Fruit fly (Drosophila melanogaster) whole organism, pupa: Measurements from ENCODE around the gene Bap111.

ENCODE experiments used
- CG12605 ChIP-seq: fragments of 200-800 bp; sonication (Bioruptor generic); IDR thresholded peaks from 2 replicates; pipeline ENCODE4 v1.3.6; 2022; ENCODE audit warnings: missing biosample characterization, missing genetic modification characterization
- CG14655 ChIP-seq: fragments of 200-800 bp; sonication (Bioruptor generic); optimal IDR thresholded peaks from 3 replicates; lab custom pipeline; 2017; ENCODE audit warnings: mild to moderate bottlenecking, missing biosample characterization, missing genetic modification reagents, missing genetic modification characterization
- CG17806 ChIP-seq: fragments of 200-800 bp; sonication (Bioruptor generic); optimal IDR thresholded peaks from 2 replicates; lab custom pipeline; 2018; ENCODE audit warnings: missing biosample characterization, mild to moderate bottlenecking, missing genetic modification characterization, moderate library complexity
- CG34367 ChIP-seq: fragments of 200-800 bp; sonication (Bioruptor generic); optimal IDR thresholded peaks from 2 replicates; lab custom pipeline; 2018; ENCODE audit warnings: missing biosample characterization, mild to moderate bottlenecking, missing genetic modification characterization
- CG9948 ChIP-seq: fragments of 200-800 bp; sonication (Bioruptor generic); optimal IDR thresholded peaks from 2 replicates; lab custom pipeline; 2018; ENCODE audit warnings: missing biosample characterization, mild to moderate bottlenecking, missing genetic modification characterization, moderate library complexity
- D1 ChIP-seq: fragments of 200-800 bp; sonication (Bioruptor generic); optimal IDR thresholded peaks from 2 replicates; lab custom pipeline; 2018; ENCODE audit warnings: missing biosample characterization, mild to moderate bottlenecking, missing genetic modification characterization, moderate library complexity
- Ets98B ChIP-seq: fragments of 200-800 bp; sonication (Bioruptor generic); IDR thresholded peaks from 2 replicates; pipeline ENCODE4 v1.3.6; 2022; ENCODE audit warnings: missing biosample characterization, missing genetic modification characterization
- Pif1A ChIP-seq: fragments of 200-800 bp; sonication (Bioruptor generic); optimal IDR thresholded peaks from 3 replicates; lab custom pipeline; 2016; ENCODE audit warnings: missing biosample characterization, missing genetic modification characterization
- Pif1B ChIP-seq: fragments of 200-800 bp; sonication (Bioruptor generic); optimal IDR thresholded peaks from 3 replicates; lab custom pipeline; 2016; ENCODE audit warnings: missing biosample characterization, missing genetic modification characterization
- Snoo ChIP-seq: fragments of 200-800 bp; sonication (Bioruptor generic); optimal IDR thresholded peaks from 3 replicates; lab custom pipeline; 2017; ENCODE audit warnings: missing biosample characterization, mild to moderate bottlenecking, missing genetic modification characterization, inconsistent platforms
- gl ChIP-seq: fragments of 200-800 bp; sonication (Bioruptor generic); optimal IDR thresholded peaks from 2 replicates; lab custom pipeline; 2018; ENCODE audit warnings: missing biosample characterization, mild to moderate bottlenecking, missing genetic modification characterization
- rn ChIP-seq: fragments of 200-800 bp; sonication (Bioruptor generic); IDR thresholded peaks from 2 replicates; pipeline ENCODE4 v1.3.6; 2022; ENCODE audit warnings: missing biosample characterization, missing genetic modification characterization

DNA sequence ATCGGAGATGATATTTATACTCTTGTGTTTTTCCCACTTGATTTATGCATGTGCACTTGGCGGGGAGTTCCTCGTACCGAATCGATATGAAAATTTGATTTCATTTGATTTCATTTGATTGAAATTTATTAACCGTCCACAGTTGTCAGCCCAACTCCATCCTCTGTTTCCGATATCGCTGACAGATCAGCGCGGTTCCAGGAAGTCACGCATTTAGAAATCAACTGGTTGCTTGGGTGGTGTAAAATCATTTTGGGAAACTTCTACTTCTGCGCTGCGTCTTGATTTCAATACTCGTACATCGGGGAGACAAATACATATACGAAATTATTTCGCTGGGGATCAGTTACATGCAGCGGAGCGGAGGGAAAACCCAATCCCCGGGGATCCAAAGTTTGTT, 17.6 kb upstream of the Bap111 start:
- no peak for TF ChIP-seq Ets98B (GFP tag; lab: Robert Waterston, UW)
- no peak for TF ChIP-seq CG17806 (tag; lab: Kevin White, UChicago)
- no peak for TF ChIP-seq Pif1B (GFP tag; lab: Kevin White, UChicago)
- no peak for TF ChIP-seq CG34367
- no peak for TF ChIP-seq rn (GFP tag; lab: Robert Waterston, UW)
- no peak for TF ChIP-seq D1 (tag; lab: Kevin White, UChicago)
- TF ChIP-seq CG14655: no peak
- TF ChIP-seq CG12605 (GFP tag; lab: Robert Waterston, UW): no peak
- TF ChIP-seq Snoo (tag; lab: Kevin White, UChicago): no peak
- no peak for TF ChIP-seq CG9948 (tag; lab: Kevin White, UChicago)
- no peak for TF ChIP-seq gl
- no peak for TF ChIP-seq Pif1A
